Worm (Caenorhabditis elegans) whole organism, L3 larva: Measurements from ENCODE around the gene ulp-1.

Source experiments
- ama-1 ChIP-seq: fragments of 150-350 bp; optimal IDR thresholded peaks from 2 replicates; lab custom pipeline; 2018
- daf-12 ChIP-seq: fragments of 150-350 bp; optimal IDR thresholded peaks from 2 replicates; lab custom pipeline; 2014; ENCODE audit warnings: missing biosample characterization, missing genetic modification reagents, missing genetic modification characterization
- fkh-10 ChIP-seq: sonication (generic microtip); optimal IDR thresholded peaks from 2 replicates; lab custom pipeline; 2017; ENCODE audit warnings: missing biosample characterization, missing genetic modification reagents, missing genetic modification characterization
- nhr-23 ChIP-seq: fragments of 150-350 bp; optimal IDR thresholded peaks from 2 replicates; lab custom pipeline; 2014; ENCODE audit warnings: missing biosample characterization, missing genetic modification reagents, missing genetic modification characterization
- nhr-237 ChIP-seq: fragments of 150-350 bp; optimal IDR thresholded peaks from 2 replicates; lab custom pipeline; 2014; ENCODE audit warnings: missing biosample characterization, missing genetic modification characterization
- unc-62 ChIP-seq: fragments of 150-350 bp; sonication (generic microtip); optimal IDR thresholded peaks from 4 replicates; lab custom pipeline; 2014; ENCODE audit warnings: missing biosample characterization, missing genetic modification reagents, missing genetic modification characterization
- ztf-11 ChIP-seq: fragments of 150-350 bp; optimal IDR thresholded peaks from 2 replicates; lab custom pipeline; 2014; ENCODE audit warnings: missing biosample characterization, missing genetic modification characterization
- ztf-4 ChIP-seq: fragments of 150-350 bp; optimal IDR thresholded peaks from 2 replicates; lab custom pipeline; 2014; ENCODE audit warnings: missing biosample characterization, missing genetic modification characterization

ce11 chrIII:5125759-5126158 is 43.8 kb downstream of the ulp-1 start:
- TF ChIP-seq daf-12 (tag; lab: Kevin White, UChicago): no peak
- TF ChIP-seq nhr-23: no peak
- no peak for TF ChIP-seq fkh-10 (GFP tag; lab: Kevin White, UChicago)
- no peak for TF ChIP-seq unc-62 (GFP tag; lab: Kevin White, UChicago)
- TF ChIP-seq ama-1 (lab: Kevin White, UChicago): no peak
- TF ChIP-seq ztf-4: no peak
- TF ChIP-seq ztf-11 (tag; lab: Kevin White, UChicago): no peak
- TF ChIP-seq nhr-237 (tag; lab: Kevin White, UChicago): no peak
